Fruit fly (Drosophila melanogaster) whole organism, embryonic: Measurements from ENCODE around the gene Cdc6.

Experiments
- Atf-2 ChIP-seq: fragments of 200-800 bp; sonication (Bioruptor generic); optimal IDR thresholded peaks from 2 replicates; lab custom pipeline; 2016; ENCODE audit warnings: missing biosample characterization, missing genetic modification characterization
- Atf6 ChIP-seq: fragments of 200-800 bp; sonication (Bioruptor generic); IDR thresholded peaks from 2 replicates; pipeline ENCODE4 v1.3.6; 2022; ENCODE audit warnings: missing biosample characterization, missing genetic modification characterization
- Bgb ChIP-seq: fragments of 200-800 bp; sonication (Bioruptor generic); IDR thresholded peaks from 2 replicates; pipeline ENCODE4 v1.3.6; 2022; ENCODE audit warnings: missing biosample characterization, missing genetic modification characterization; ENCODE audit not compliant: partially characterized antibody
- CG12942 ChIP-seq: fragments of 200-800 bp; sonication (Bioruptor generic); optimal IDR thresholded peaks from 3 replicates; lab custom pipeline; 2016; ENCODE audit warnings: missing biosample characterization, missing genetic modification characterization
- CG14710 ChIP-seq: fragments of 200-800 bp; sonication (Bioruptor generic); optimal IDR thresholded peaks from 3 replicates; lab custom pipeline; 2019; ENCODE audit warnings: missing biosample characterization, mild to moderate bottlenecking, missing genetic modification characterization, moderate library complexity
- CG31365 ChIP-seq: fragments of 200-800 bp; sonication (Bioruptor generic); optimal IDR thresholded peaks from 2 replicates; lab custom pipeline; 2018; ENCODE audit warnings: missing biosample characterization, mild to moderate bottlenecking, missing genetic modification characterization
- CG32532 ChIP-seq: fragments of 200-800 bp; sonication (Bioruptor generic); IDR thresholded peaks from 2 replicates; pipeline ENCODE4 v1.3.6; 2022; ENCODE audit warnings: missing biosample characterization, missing genetic modification characterization
- CG3847 ChIP-seq: fragments of 200-800 bp; sonication (Bioruptor generic); IDR thresholded peaks from 2 replicates; pipeline ENCODE4 v1.3.6; 2022; ENCODE audit warnings: missing biosample characterization, missing genetic modification characterization
- CG4424 ChIP-seq: fragments of 200-800 bp; sonication (Bioruptor generic); optimal IDR thresholded peaks from 3 replicates; lab custom pipeline; 2016; ENCODE audit warnings: missing biosample characterization, missing genetic modification characterization
- CG7987 ChIP-seq: fragments of 200-800 bp; sonication (Bioruptor generic); optimal IDR thresholded peaks from 2 replicates; lab custom pipeline; 2018; ENCODE audit warnings: missing biosample characterization, mild to moderate bottlenecking, missing genetic modification characterization, moderate library complexity
- CG8478 ChIP-seq: fragments of >200 bp; optimal IDR thresholded peaks from 2 replicates; lab custom pipeline; 2018
- CG9437 ChIP-seq: fragments of 200-800 bp; sonication (Bioruptor generic); optimal IDR thresholded peaks from 2 replicates; lab custom pipeline; 2018; ENCODE audit warnings: missing biosample characterization, mild to moderate bottlenecking, missing genetic modification characterization
- CTCF ChIP-seq: fragments of 200-800 bp; sonication (Bioruptor generic); optimal IDR thresholded peaks from 2 replicates; lab custom pipeline; 2017; ENCODE audit warnings: missing biosample characterization, mild to moderate bottlenecking, missing genetic modification characterization, moderate library complexity
- CoRest ChIP-seq: fragments of 200-800 bp; sonication (Bioruptor generic); optimal IDR thresholded peaks from 3 replicates; lab custom pipeline; 2018; ENCODE audit warnings: missing biosample characterization, mild to moderate bottlenecking, missing genetic modification characterization, moderate library complexity
- Deaf1 ChIP-seq: fragments of 200-800 bp; optimal IDR thresholded peaks from 3 replicates; lab custom pipeline; 2019; ENCODE audit warnings: missing biosample characterization, mild to moderate bottlenecking, missing genetic modification characterization, moderate library complexity
- Dfd ChIP-seq, 2 experiments: fragments of >200 bp; optimal IDR thresholded peaks; 2 replicates each; lab custom pipeline; 2017; ENCODE audit warnings: missing biosample characterization in 2 of 2, missing genetic modification characterization in 2 of 2
- Dp ChIP-seq: fragments of 200-800 bp; sonication (Bioruptor generic); optimal IDR thresholded peaks from 2 replicates; lab custom pipeline; 2018; ENCODE audit warnings: missing biosample characterization, mild to moderate bottlenecking, missing genetic modification characterization, moderate library complexity
- Eip74EF ChIP-seq, 2 experiments: fragments of 200-800 bp in 1 of 2; fragments of >200 bp in 1 of 2; sonication (Bioruptor generic) in 1 of 2; optimal IDR thresholded peaks; 2 replicates each; lab custom pipeline; 2017 to 2019; ENCODE audit warnings: missing biosample characterization in 2 of 2, missing genetic modification characterization in 2 of 2, mild to moderate bottlenecking in 1 of 2, moderate library complexity in 1 of 2
- Lhr ChIP-seq: fragments of 200-800 bp; sonication (Bioruptor generic); optimal IDR thresholded peaks from 3 replicates; lab custom pipeline; 2017; ENCODE audit warnings: mild to moderate bottlenecking, missing biosample characterization, missing genetic modification reagents, missing genetic modification characterization
- Lim3 ChIP-seq: fragments of 200-800 bp; sonication (Bioruptor generic); IDR thresholded peaks from 2 replicates; pipeline ENCODE4 v1.3.6; 2022; ENCODE audit warnings: missing biosample characterization, missing genetic modification characterization
- Med ChIP-seq: fragments of 200-800 bp; sonication (Bioruptor generic); peaks from one replicate; lab custom pipeline; 2016; ENCODE audit warnings: missing biosample characterization, missing genetic modification characterization, mild to moderate bottlenecking, inconsistent platforms, moderate library complexity
- Nf-YB ChIP-seq: fragments of 200-800 bp; sonication (Bioruptor generic); optimal IDR thresholded peaks from 3 replicates; lab custom pipeline; 2019; ENCODE audit warnings: missing biosample characterization, mild to moderate bottlenecking, missing genetic modification characterization, moderate library complexity
- Nf-YC ChIP-seq: fragments of 200-800 bp; optimal IDR thresholded peaks from 3 replicates; lab custom pipeline; 2019; ENCODE audit warnings: missing biosample characterization, mild to moderate bottlenecking, missing genetic modification characterization, moderate library complexity
- Opbp ChIP-seq: fragments of 200-800 bp; sonication (Bioruptor generic); IDR thresholded peaks from 3 replicates; pipeline ENCODE4 v1.3.6; 2022; ENCODE audit warnings: missing biosample characterization, missing genetic modification characterization; ENCODE audit not compliant: partially characterized antibody
- Ptx1 ChIP-seq: fragments of 200-800 bp; sonication (Bioruptor generic); IDR thresholded peaks from 2 replicates; pipeline ENCODE4 v1.3.6; 2022; ENCODE audit warnings: missing biosample characterization, missing genetic modification characterization
- Taf1 ChIP-seq: fragments of 200-800 bp; sonication (Bioruptor generic); IDR thresholded peaks from 2 replicates; pipeline ENCODE4 v1.3.6; 2022; ENCODE audit warnings: missing biosample characterization, missing genetic modification characterization
- amos ChIP-seq: fragments of 200-800 bp; sonication (Bioruptor generic); IDR thresholded peaks from 2 replicates; pipeline ENCODE4 v1.3.6; 2022; ENCODE audit warnings: missing biosample characterization, missing genetic modification characterization; ENCODE audit not compliant: partially characterized antibody
- az2 ChIP-seq: fragments of 200-800 bp; sonication (Bioruptor generic); optimal IDR thresholded peaks from 3 replicates; lab custom pipeline; 2016; ENCODE audit warnings: missing biosample characterization, missing genetic modification characterization
- bbx ChIP-seq: fragments of 200-800 bp; sonication (Bioruptor generic); IDR thresholded peaks from 2 replicates; pipeline ENCODE4 v1.3.6; 2022; ENCODE audit warnings: missing biosample characterization, missing genetic modification characterization; ENCODE audit not compliant: partially characterized antibody
- bigmax ChIP-seq: fragments of 200-800 bp; sonication (Bioruptor generic); optimal IDR thresholded peaks from 2 replicates; lab custom pipeline; 2018; ENCODE audit warnings: missing biosample characterization, mild to moderate bottlenecking, missing genetic modification characterization
- caup ChIP-seq: fragments of 200-800 bp; sonication (Bioruptor generic); optimal IDR thresholded peaks from 3 replicates; lab custom pipeline; 2017; ENCODE audit warnings: missing biosample characterization, mild to moderate bottlenecking, missing genetic modification characterization, moderate library complexity; ENCODE audit not compliant: severe bottlenecking
- chinmo ChIP-seq: fragments of 200-800 bp; sonication (Bioruptor generic); IDR thresholded peaks from 4 replicates; pipeline ENCODE4 v1.3.6; 2022; ENCODE audit warnings: missing biosample characterization, missing genetic modification characterization; ENCODE audit not compliant: partially characterized antibody
- crol ChIP-seq: fragments of 200-800 bp; sonication (Bioruptor generic); IDR thresholded peaks from 2 replicates; pipeline ENCODE4 v1.3.6; 2022; ENCODE audit warnings: missing biosample characterization, missing genetic modification characterization
- dati ChIP-seq: fragments of 200-800 bp; sonication (Bioruptor generic); IDR thresholded peaks from 2 replicates; pipeline ENCODE4 v1.3.6; 2022; ENCODE audit warnings: missing biosample characterization, missing genetic modification characterization
- dysf ChIP-seq: fragments of 200-800 bp; sonication (Bioruptor generic); IDR thresholded peaks from 3 replicates; pipeline ENCODE4 v1.3.6; 2022; ENCODE audit warnings: missing biosample characterization, missing genetic modification characterization
- exex ChIP-seq: fragments of 200-800 bp; sonication (Bioruptor generic); optimal IDR thresholded peaks from 4 replicates; lab custom pipeline; 2018; ENCODE audit warnings: missing biosample characterization, mild to moderate bottlenecking, missing genetic modification characterization, moderate library complexity
- gce ChIP-seq: fragments of 200-800 bp; sonication (Bioruptor generic); IDR thresholded peaks from 3 replicates; pipeline ENCODE4 v1.3.6; 2022; ENCODE audit warnings: missing biosample characterization, missing genetic modification characterization
- ind ChIP-seq: fragments of 200-800 bp; sonication (Bioruptor generic); optimal IDR thresholded peaks from 3 replicates; lab custom pipeline; 2016; ENCODE audit warnings: missing biosample characterization, missing genetic modification characterization
- knrl ChIP-seq: fragments of 200-800 bp; sonication (Bioruptor generic); IDR thresholded peaks from 3 replicates; pipeline ENCODE4 v1.3.6; 2022; ENCODE audit warnings: missing biosample characterization, missing genetic modification characterization; ENCODE audit not compliant: partially characterized antibody
- nmo ChIP-seq: fragments of 200-800 bp; sonication (Bioruptor generic); optimal IDR thresholded peaks from 2 replicates; lab custom pipeline; 2018; ENCODE audit warnings: missing biosample characterization, mild to moderate bottlenecking, missing genetic modification characterization, moderate library complexity
- phol ChIP-seq: fragments of 200-800 bp; sonication (Bioruptor generic); optimal IDR thresholded peaks from 3 replicates; lab custom pipeline; 2018; ENCODE audit warnings: missing biosample characterization, mild to moderate bottlenecking, missing genetic modification characterization, moderate library complexity
- pita ChIP-seq: fragments of 200-800 bp; sonication (Bioruptor generic); optimal IDR thresholded peaks from 2 replicates; lab custom pipeline; 2017; ENCODE audit warnings: missing biosample characterization, mild to moderate bottlenecking, missing genetic modification characterization
- ranshi ChIP-seq: fragments of 200-800 bp; sonication (Bioruptor generic); IDR thresholded peaks from 2 replicates; pipeline ENCODE4 v1.3.6; 2022; ENCODE audit warnings: missing biosample characterization, missing genetic modification characterization
- seq ChIP-seq: fragments of 200-800 bp; sonication (Bioruptor generic); IDR thresholded peaks from 2 replicates; pipeline ENCODE4 v1.3.6; 2022; ENCODE audit warnings: missing biosample characterization, missing genetic modification characterization
- slbo ChIP-seq: fragments of 200-800 bp; sonication (Bioruptor generic); IDR thresholded peaks from 2 replicates; pipeline ENCODE4 v1.3.6; 2022; ENCODE audit warnings: missing biosample characterization, missing genetic modification characterization
- tna ChIP-seq: fragments of 200-800 bp; sonication (Bioruptor generic); IDR thresholded peaks from 2 replicates; pipeline ENCODE4 v1.3.6; 2022; ENCODE audit warnings: missing biosample characterization, missing genetic modification characterization; ENCODE audit not compliant: partially characterized antibody
- vvl ChIP-seq: fragments of 200-800 bp; sonication (Bioruptor generic); IDR thresholded peaks from 2 replicates; pipeline ENCODE4 v1.3.6; 2022; ENCODE audit warnings: missing biosample characterization, missing genetic modification characterization

Cdc6 gene

DNA sequence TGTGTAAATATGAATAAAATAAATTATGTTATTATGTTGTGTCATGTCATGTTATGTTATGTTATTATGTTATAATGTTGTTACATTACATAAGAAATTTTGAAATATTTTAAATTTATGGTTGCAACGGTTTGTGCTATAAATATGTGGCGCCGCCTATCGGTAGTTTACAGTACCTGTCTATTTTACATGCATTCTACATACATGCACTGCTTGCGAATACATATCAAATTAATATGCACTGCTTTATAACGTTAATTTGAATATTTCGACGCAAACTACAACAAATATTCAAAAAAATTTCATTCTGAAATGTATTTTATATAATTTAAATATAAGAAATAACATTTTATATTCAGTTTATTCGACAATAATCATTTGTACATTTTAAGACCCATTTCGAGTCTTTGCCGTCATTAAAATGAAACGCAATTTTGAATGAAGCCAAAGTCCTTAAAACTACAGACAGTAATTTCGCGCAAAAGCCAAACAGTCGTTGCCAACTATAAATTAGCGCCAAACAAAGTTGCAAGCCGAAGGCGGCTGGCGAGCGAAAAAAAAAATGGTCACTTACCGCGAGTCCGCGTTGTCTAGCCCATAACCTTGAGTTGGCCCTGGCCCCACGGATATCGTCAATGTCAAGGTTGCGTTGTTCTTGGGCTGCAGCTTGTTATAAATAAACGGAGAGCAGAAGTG lies 18.2 kb upstream of the Cdc6 start (continued):
- TF ChIP-seq slbo (GFP tag; lab: Robert Waterston, UW) (peak; percentile 37; the same call in 1 of the 2 replicates), gce (GFP tag; lab: Robert Waterston, UW) (no peak), CG8478 (lab: Kevin White, UChicago) (peak; percentile 78), Bgb (peak; percentile 64; the same call in 1 of the 2 replicates), Dp (GFP tag; lab: Kevin White, UChicago) (peak; percentile 26), CTCF (GFP tag; lab: Kevin White, UChicago) (peak; percentile 96), CG14710 (tag; lab: Kevin White, UChicago) (peak; percentile 9), bbx (GFP tag; lab: Robert Waterston, UW) (peak; percentile 30; the same call in 1 of the 2 replicates), Lim3 (GFP tag; lab: Robert Waterston, UW) (no peak), Med (GFP tag; lab: Kevin White, UChicago) (peak; percentile 18), dysf (no peak), vvl (GFP tag; lab: Robert Waterston, UW) (peak; percentile 31; the same call in 1 of the 2 replicates), CG3847 (GFP tag; lab: Robert Waterston, UW) (0 out of 2 replicates have a peak, but pooled peaks have one; percentile 17), phol (tag; lab: Kevin White, UChicago) (peak; percentile 22), Ptx1 (GFP tag; lab: Robert Waterston, UW) (0 out of 2 replicates have a peak, but pooled peaks have one; percentile 11), CG31365 (tag; lab: Kevin White, UChicago) (peak; percentile 97), Opbp (GFP tag; lab: Robert Waterston, UW) (peak; percentile 60; the same call in 1 of the 3 replicates), CoRest (peak; percentile 17), pita (GFP tag; lab: Kevin White, UChicago) (peak; percentile 31), CG7987 (GFP tag; lab: Kevin White, UChicago) (no peak), Atf6 (GFP tag; lab: Robert Waterston, UW) (no peak), amos (GFP tag; lab: Robert Waterston, UW) (peak; percentile 65), Lhr (GFP tag; lab: Kevin White, UChicago) (peak; percentile 42), ranshi (GFP tag; lab: Robert Waterston, UW) (0 out of 2 replicates have a peak, but pooled peaks have one; percentile 7), CG32532 (GFP tag; lab: Robert Waterston, UW) (peak; percentile 51; the same call in 1 of the 2 replicates), CG9437 (GFP tag; lab: Kevin White, UChicago) (peak; percentile 41), nmo (GFP tag; lab: Kevin White, UChicago) (peak; percentile 14), chinmo (GFP tag; lab: Robert Waterston, UW) (peak; percentile 77; the same call in 1 of the 4 replicates), Dfd (GFP tag; optimal IDR thresholded peaks at IDR 0.05; lab: Kevin White, UChicago) (peak in 1 of 2 experiments; percentile 46), CG4424 (GFP tag; lab: Kevin White, UChicago) (peak; percentile 4), knrl (GFP tag; lab: Robert Waterston, UW) (peak; percentile 64; the same call in 1 of the 3 replicates)

DNA sequence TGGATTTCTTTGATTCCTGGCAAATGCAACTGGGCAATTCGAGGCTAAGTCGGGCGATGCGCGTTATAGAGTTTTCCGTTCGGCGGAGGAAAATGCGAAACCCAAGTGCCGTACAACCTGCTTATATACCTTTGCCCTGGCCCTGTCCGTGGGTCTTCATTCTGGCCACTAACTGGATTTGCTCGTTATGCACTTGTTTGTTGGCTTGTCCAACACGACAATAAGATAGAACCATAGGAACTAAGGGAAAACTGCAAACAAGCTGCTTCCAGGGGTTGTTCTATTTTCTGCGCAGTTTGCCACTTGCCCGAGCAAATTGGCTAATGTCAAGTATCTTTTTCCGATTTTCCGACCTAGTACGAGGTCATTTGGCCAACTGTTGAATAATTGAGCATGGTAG lies 15.0 kb upstream of the Cdc6 start, which contains the start of gene Arr2:
TSS of gene Arr2 (minus strand) at position 101 of the 400 bp plus-strand sequence.
- TF ChIP-seq Deaf1 (tag; lab: Kevin White, UChicago) = no peak
- no peak for TF ChIP-seq tna (GFP tag; lab: Robert Waterston, UW)
- TF ChIP-seq Atf-2 (GFP tag; lab: Kevin White, UChicago) = no peak
- TF ChIP-seq ind = no peak
- TF ChIP-seq, all 482 proteins: peak for 0

DNA sequence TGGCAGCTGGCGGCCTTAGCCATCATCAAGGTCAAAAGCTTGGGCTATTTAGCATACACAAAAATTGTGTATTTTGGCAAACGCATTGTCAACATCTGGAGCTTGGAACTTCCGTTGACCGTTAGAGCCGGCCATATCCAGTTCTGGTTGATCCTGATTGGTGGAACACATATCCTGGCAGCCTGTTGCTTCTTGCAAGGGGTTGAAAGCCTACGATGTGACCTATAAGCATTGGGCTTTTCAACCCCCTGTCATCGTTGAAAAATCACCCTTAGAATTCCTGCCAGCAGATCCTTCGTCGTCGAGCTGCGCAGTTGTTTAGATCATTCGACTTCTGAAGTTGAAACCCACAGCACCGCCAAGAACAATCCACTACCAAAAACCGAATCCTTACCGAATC lies 13.0 kb upstream of the Cdc6 start, which contains the start of the genes CG13305 and Pex7:
TSS of gene CG13305 (minus strand) at position 2 of the 400 bp plus-strand sequence.
TSS of gene Pex7 (plus strand) at position 325 of the 400 bp plus-strand sequence.
- TF ChIP-seq gce (GFP tag; lab: Robert Waterston, UW) (no peak), crol (GFP tag; lab: Robert Waterston, UW) (no peak), az2 (GFP tag; lab: Kevin White, UChicago) (no peak), Eip74EF (GFP tag; optimal IDR thresholded peaks at IDR 0.05; lab: Kevin White, UChicago) (no peak), seq (GFP tag; lab: Robert Waterston, UW) (peak; percentile 60; the same call in 1 of the 2 replicates), Nf-YB (GFP tag; lab: Kevin White, UChicago) (peak; percentile 93), bigmax (GFP tag; lab: Kevin White, UChicago) (no peak), Nf-YC (tag; lab: Kevin White, UChicago) (peak; percentile 93), exex (tag; lab: Kevin White, UChicago) (no peak), Taf1 (no peak), caup (no peak), CG12942 (GFP tag; lab: Kevin White, UChicago) (no peak), dati (GFP tag; lab: Robert Waterston, UW) (no peak)
